Fruit fly (Drosophila melanogaster) whole organism, embryonic: ENCODE data around the gene Antdh.

Experiments
- Ada2b ChIP-seq: fragments of 200-800 bp; sonication (Bioruptor generic); IDR thresholded peaks from 2 replicates; pipeline ENCODE4 v1.3.6; 2022; ENCODE audit warnings: missing biosample characterization, missing genetic modification characterization
- CG11247 ChIP-seq: fragments of 200-800 bp; sonication (Bioruptor generic); IDR thresholded peaks from 2 replicates; pipeline ENCODE4 v1.3.6; 2022; ENCODE audit warnings: missing biosample characterization, missing genetic modification characterization
- CG11504 ChIP-seq: fragments of 200-800 bp; sonication (Bioruptor generic); optimal IDR thresholded peaks from 3 replicates; lab custom pipeline; 2019; ENCODE audit warnings: missing biosample characterization, mild to moderate bottlenecking, missing genetic modification characterization, moderate library complexity
- CG12659 ChIP-seq: fragments of 200-800 bp; sonication (Bioruptor generic); optimal IDR thresholded peaks from 3 replicates; lab custom pipeline; 2017; ENCODE audit warnings: mild to moderate bottlenecking, missing biosample characterization, missing genetic modification reagents, missing genetic modification characterization
- CG13775 ChIP-seq: fragments of 200-800 bp; sonication (Bioruptor generic); optimal IDR thresholded peaks from 3 replicates; lab custom pipeline; 2017; ENCODE audit warnings: missing biosample characterization, mild to moderate bottlenecking, missing genetic modification characterization
- CG15514 ChIP-seq: fragments of 200-800 bp; sonication (Bioruptor generic); optimal IDR thresholded peaks from 3 replicates; lab custom pipeline; 2017; ENCODE audit warnings: missing biosample characterization, missing genetic modification characterization, mild to moderate bottlenecking, moderate library complexity, missing genetic modification reagents
- CG17568 ChIP-seq: fragments of 200-800 bp; sonication (Bioruptor generic); optimal IDR thresholded peaks from 2 replicates; lab custom pipeline; 2018; ENCODE audit warnings: missing biosample characterization, mild to moderate bottlenecking, missing genetic modification characterization, moderate library complexity
- CG17829 ChIP-seq: fragments of 200-800 bp; optimal IDR thresholded peaks from 2 replicates; lab custom pipeline; 2019; ENCODE audit warnings: missing biosample characterization, mild to moderate bottlenecking, missing genetic modification characterization, moderate library complexity
- CG2889 ChIP-seq: fragments of 200-800 bp; sonication (Bioruptor generic); IDR thresholded peaks from 3 replicates; pipeline ENCODE4 v1.3.6; 2022; ENCODE audit warnings: missing biosample characterization, missing genetic modification characterization
- CG34376 ChIP-seq: fragments of 200-800 bp; sonication (Bioruptor generic); optimal IDR thresholded peaks from 2 replicates; lab custom pipeline; 2018; ENCODE audit warnings: missing biosample characterization, mild to moderate bottlenecking, missing genetic modification characterization
- CG43689 ChIP-seq: fragments of 200-800 bp; sonication (Bioruptor generic); IDR thresholded peaks from 2 replicates; pipeline ENCODE4 v1.3.6; 2022; ENCODE audit warnings: missing biosample characterization, missing genetic modification characterization
- CG4617 ChIP-seq: fragments of 200-800 bp; sonication (Bioruptor generic); optimal IDR thresholded peaks from 3 replicates; lab custom pipeline; 2016; ENCODE audit warnings: missing biosample characterization, missing genetic modification characterization, borderline replicate concordance
- CG6175 ChIP-seq: fragments of 200-800 bp; sonication (Bioruptor generic); IDR thresholded peaks from 3 replicates; pipeline ENCODE4 v1.3.6; 2022; ENCODE audit warnings: missing biosample characterization, missing genetic modification characterization
- CG8089 ChIP-seq: fragments of 200-800 bp; sonication (Bioruptor generic); optimal IDR thresholded peaks from 3 replicates; lab custom pipeline; 2016; ENCODE audit warnings: missing biosample characterization, missing genetic modification characterization
- Chrac-16 ChIP-seq: fragments of 200-800 bp; sonication (Bioruptor generic); optimal IDR thresholded peaks from 3 replicates; lab custom pipeline; 2016; ENCODE audit warnings: missing biosample characterization, missing genetic modification characterization
- D19A ChIP-seq: fragments of 200-800 bp; optimal IDR thresholded peaks from 3 replicates; lab custom pipeline; 2019; ENCODE audit warnings: missing biosample characterization, mild to moderate bottlenecking, missing genetic modification characterization, moderate library complexity
- Ets65A ChIP-seq: fragments of 200-800 bp; sonication (Bioruptor generic); peaks from one replicate; lab custom pipeline; 2016; ENCODE audit warnings: missing biosample characterization, missing genetic modification characterization
- Fer3 ChIP-seq: fragments of 200-800 bp; sonication (Bioruptor generic); optimal IDR thresholded peaks from 2 replicates; lab custom pipeline; 2018; ENCODE audit warnings: missing biosample characterization, mild to moderate bottlenecking, missing genetic modification characterization, moderate library complexity
- GATAe ChIP-seq: fragments of 200-800 bp; sonication (Bioruptor generic); conservative IDR thresholded peaks from 2 replicates; pipeline ENCODE4 v1.3.6; 2022; ENCODE audit warnings: missing biosample characterization, missing genetic modification characterization
- HHEX ChIP-seq: fragments of 200-800 bp; sonication (Bioruptor generic); optimal IDR thresholded peaks from 3 replicates; lab custom pipeline; 2017; ENCODE audit warnings: missing biosample characterization, mild to moderate bottlenecking, missing genetic modification characterization, missing genetic modification reagents
- Hmr ChIP-seq: fragments of 200-800 bp; sonication (Bioruptor generic); optimal IDR thresholded peaks from 3 replicates; lab custom pipeline; 2017; ENCODE audit warnings: mild to moderate bottlenecking, missing biosample characterization, missing genetic modification reagents, missing genetic modification characterization
- Hsf ChIP-seq: fragments of 200-800 bp; sonication (Bioruptor generic); optimal IDR thresholded peaks from 3 replicates; lab custom pipeline; 2016; ENCODE audit warnings: missing biosample characterization, missing genetic modification characterization
- Lhr ChIP-seq: fragments of 200-800 bp; sonication (Bioruptor generic); optimal IDR thresholded peaks from 3 replicates; lab custom pipeline; 2017; ENCODE audit warnings: mild to moderate bottlenecking, missing biosample characterization, missing genetic modification reagents, missing genetic modification characterization
- MESR4 ChIP-seq: fragments of 200-800 bp; sonication (Bioruptor generic); optimal IDR thresholded peaks from 2 replicates; lab custom pipeline; 2018; ENCODE audit warnings: missing biosample characterization, mild to moderate bottlenecking, missing genetic modification characterization, moderate library complexity
- Myb ChIP-seq: fragments of 200-800 bp; sonication (Bioruptor generic); optimal IDR thresholded peaks from 2 replicates; lab custom pipeline; 2016; ENCODE audit warnings: missing biosample characterization, missing genetic modification characterization
- NC2β ChIP-seq: fragments of 200-800 bp; sonication (Bioruptor generic); optimal IDR thresholded peaks from 2 replicates; lab custom pipeline; 2016; ENCODE audit warnings: missing biosample characterization, missing genetic modification characterization
- Nf-YB ChIP-seq: fragments of 200-800 bp; sonication (Bioruptor generic); optimal IDR thresholded peaks from 3 replicates; lab custom pipeline; 2019; ENCODE audit warnings: missing biosample characterization, mild to moderate bottlenecking, missing genetic modification characterization, moderate library complexity
- NfI ChIP-seq: fragments of 200-800 bp; sonication (Bioruptor generic); optimal IDR thresholded peaks from 3 replicates; lab custom pipeline; 2018; ENCODE audit warnings: missing biosample characterization, mild to moderate bottlenecking, missing genetic modification characterization, moderate library complexity
- Oli ChIP-seq: fragments of 200-800 bp; sonication (Bioruptor generic); optimal IDR thresholded peaks from 2 replicates; lab custom pipeline; 2018; ENCODE audit warnings: missing biosample characterization, mild to moderate bottlenecking, missing genetic modification characterization, moderate library complexity
- Pdp1 ChIP-seq, 2 experiments: fragments of 200-800 bp; sonication (Bioruptor generic); optimal IDR thresholded peaks; 3 replicates each; lab custom pipeline; 2016; ENCODE audit warnings: missing biosample characterization in 2 of 2, missing genetic modification characterization in 2 of 2, mild to moderate bottlenecking in 1 of 2, moderate library complexity in 1 of 2
- Rfx ChIP-seq: fragments of 200-800 bp; sonication (Bioruptor generic); IDR thresholded peaks from 2 replicates; pipeline ENCODE4 v1.3.6; 2022; ENCODE audit warnings: missing biosample characterization, missing genetic modification characterization
- Sry-δ ChIP-seq: fragments of 200-800 bp; sonication (Bioruptor generic); optimal IDR thresholded peaks from 2 replicates; lab custom pipeline; 2016; ENCODE audit warnings: missing biosample characterization, missing genetic modification characterization
- YL-1 ChIP-seq: fragments of 200-800 bp; sonication (Bioruptor generic); optimal IDR thresholded peaks from 3 replicates; lab custom pipeline; 2017; ENCODE audit warnings: missing biosample characterization, mild to moderate bottlenecking, missing genetic modification characterization
- caup ChIP-seq: fragments of 200-800 bp; sonication (Bioruptor generic); optimal IDR thresholded peaks from 3 replicates; lab custom pipeline; 2017; ENCODE audit warnings: missing biosample characterization, mild to moderate bottlenecking, missing genetic modification characterization, moderate library complexity; ENCODE audit not compliant: severe bottlenecking
- cg ChIP-seq: fragments of 200-800 bp; sonication (Bioruptor generic); optimal IDR thresholded peaks from 3 replicates; lab custom pipeline; 2019; ENCODE audit warnings: missing biosample characterization, mild to moderate bottlenecking, missing genetic modification characterization, moderate library complexity
- ems ChIP-seq: fragments of 200-800 bp; sonication (Bioruptor generic); optimal IDR thresholded peaks from 3 replicates; lab custom pipeline; 2016; ENCODE audit warnings: missing biosample characterization, missing genetic modification characterization
- ewg ChIP-seq: fragments of 200-800 bp; sonication (Bioruptor generic); optimal IDR thresholded peaks from 3 replicates; lab custom pipeline; 2017; ENCODE audit warnings: mild to moderate bottlenecking, missing biosample characterization, missing genetic modification reagents, missing genetic modification characterization
- ftz-f1 ChIP-seq: fragments of 200-800 bp; sonication (Bioruptor generic); optimal IDR thresholded peaks from 2 replicates; lab custom pipeline; 2016; ENCODE audit warnings: missing biosample characterization, missing genetic modification characterization
- gsb-n ChIP-seq: fragments of 200-800 bp; sonication (Bioruptor generic); optimal IDR thresholded peaks from 3 replicates; lab custom pipeline; 2018; ENCODE audit warnings: missing biosample characterization, mild to moderate bottlenecking, missing genetic modification characterization
- hth ChIP-seq: fragments of >200 bp; optimal IDR thresholded peaks from 2 replicates; lab custom pipeline; 2017; ENCODE audit warnings: inconsistent platforms
- kay ChIP-seq: fragments of 200-800 bp; sonication (Bioruptor generic); optimal IDR thresholded peaks from 2 replicates; lab custom pipeline; 2016; ENCODE audit warnings: missing biosample characterization, missing genetic modification characterization
- onecut ChIP-seq: fragments of 200-800 bp; sonication (Bioruptor generic); IDR thresholded peaks from 2 replicates; pipeline ENCODE4 v1.3.6; 2022; ENCODE audit warnings: missing biosample characterization, missing genetic modification characterization
- p53 ChIP-seq: fragments of 200-800 bp; sonication (Bioruptor generic); optimal IDR thresholded peaks from 2 replicates; lab custom pipeline; 2016; ENCODE audit warnings: missing biosample characterization, missing genetic modification characterization
- row ChIP-seq: fragments of 200-800 bp; sonication (Bioruptor generic); IDR thresholded peaks from 3 replicates; pipeline ENCODE4 v1.3.6; 2022; ENCODE audit warnings: missing biosample characterization, missing genetic modification characterization
- schlank ChIP-seq: fragments of 200-800 bp; sonication (Bioruptor generic); optimal IDR thresholded peaks from 2 replicates; lab custom pipeline; 2018; ENCODE audit warnings: missing biosample characterization, mild to moderate bottlenecking, missing genetic modification characterization
- sens ChIP-seq: fragments of 200-800 bp; sonication (Bioruptor generic); peaks from one replicate; lab custom pipeline; 2016; ENCODE audit warnings: missing biosample characterization, missing genetic modification characterization
- seq ChIP-seq: fragments of 200-800 bp; sonication (Bioruptor generic); IDR thresholded peaks from 2 replicates; pipeline ENCODE4 v1.3.6; 2022; ENCODE audit warnings: missing biosample characterization, missing genetic modification characterization
- slou ChIP-seq: fragments of 200-800 bp; sonication (Bioruptor generic); optimal IDR thresholded peaks from 3 replicates; lab custom pipeline; 2016; ENCODE audit warnings: missing biosample characterization, missing genetic modification characterization
- so ChIP-seq: fragments of 200-800 bp; sonication (Bioruptor generic); IDR thresholded peaks from 3 replicates; pipeline ENCODE4 v1.3.6; 2022; ENCODE audit warnings: missing biosample characterization, missing genetic modification characterization
- sqz ChIP-seq: fragments of 200-800 bp; sonication (Bioruptor generic); optimal IDR thresholded peaks from 3 replicates; lab custom pipeline; 2018; ENCODE audit warnings: missing biosample characterization, mild to moderate bottlenecking, missing genetic modification characterization
- tll ChIP-seq, 2 experiments: fragments of 200-800 bp in 1 of 2; fragments of >200 bp in 1 of 2; sonication (Bioruptor generic) in 1 of 2; optimal IDR thresholded peaks; 2 replicates each; lab custom pipeline; 2017 to 2019; ENCODE audit warnings: missing biosample characterization in 2 of 2, missing genetic modification characterization in 2 of 2, mild to moderate bottlenecking in 1 of 2, moderate library complexity in 1 of 2

Gene Antdh

dm6 chrX:11153413-11153812, 15.4 kb downstream of the Antdh start:
- no peak for TF ChIP-seq seq (GFP tag; lab: Robert Waterston, UW)
- no peak for TF ChIP-seq NC2β
- no peak for TF ChIP-seq slou
- TF ChIP-seq Ets65A (GFP tag; lab: Kevin White, UChicago) = no peak
- TF ChIP-seq sens (GFP tag; lab: Kevin White, UChicago) = peak; percentile 15
- TF ChIP-seq CG34376 (GFP tag; lab: Kevin White, UChicago) = no peak
- peak; percentile 22 for TF ChIP-seq MESR4 (GFP tag; lab: Kevin White, UChicago)
- TF ChIP-seq CG12659 (GFP tag; lab: Kevin White, UChicago) = no peak
- no peak for TF ChIP-seq HHEX (GFP tag; lab: Kevin White, UChicago)
- no peak for TF ChIP-seq Lhr (GFP tag; lab: Kevin White, UChicago)
- peak; percentile 94 for TF ChIP-seq CG11247 (GFP tag; lab: Robert Waterston, UW)
- TF ChIP-seq Fer3 = no peak
- peak; percentile 51 for TF ChIP-seq cg (GFP tag; lab: Kevin White, UChicago)
- TF ChIP-seq hth = no peak

dm6 chrX:11149201-11149600, 19.7 kb downstream of the Antdh start, which contains the start of gene Lint-1:
Lint-1 (plus strand) TSS chrX:11149323.
- TF ChIP-seq Hmr = peak; percentile 6
- TF ChIP-seq kay (GFP tag; lab: Kevin White, UChicago) = no peak
- TF ChIP-seq D19A (tag; lab: Kevin White, UChicago) = no peak
- no peak for TF ChIP-seq p53 (GFP tag; lab: Kevin White, UChicago)
- TF ChIP-seq ftz-f1 = no peak
- peak; percentile 20 for TF ChIP-seq CG15514 (GFP tag; lab: Kevin White, UChicago)
- no peak for TF ChIP-seq Oli (tag; lab: Kevin White, UChicago)
- TF ChIP-seq so (GFP tag; lab: Robert Waterston, UW) = no peak
- TF ChIP-seq CG8089 (GFP tag; lab: Kevin White, UChicago) = no peak
- peak; percentile 36 to 89 for TF ChIP-seq Pdp1 (GFP tag; optimal IDR thresholded peaks at IDR 0.05; lab: Kevin White, UChicago)
- no peak for TF ChIP-seq Chrac-16 (GFP tag; lab: Kevin White, UChicago)
- TF ChIP-seq Nf-YB = no peak
- TF ChIP-seq sqz (GFP tag; lab: Kevin White, UChicago) = no peak
- TF ChIP-seq CG43689 (GFP tag; lab: Robert Waterston, UW) = no peak
- no peak for TF ChIP-seq schlank (tag; lab: Kevin White, UChicago)
- no peak for TF ChIP-seq CG2889 (GFP tag; lab: Robert Waterston, UW)
- TF ChIP-seq YL-1 (GFP tag; lab: Kevin White, UChicago) = peak; percentile 33
- TF ChIP-seq GATAe (GFP tag; lab: Robert Waterston, UW) = no peak
- TF ChIP-seq onecut (GFP tag; lab: Robert Waterston, UW) = no peak
- 0 out of 2 replicates have a peak, but pooled peaks have one; percentile 33 for TF ChIP-seq Rfx (GFP tag; lab: Robert Waterston, UW)
- TF ChIP-seq Ada2b (GFP tag; lab: Robert Waterston, UW) = no peak
- no peak for TF ChIP-seq CG13775
- TF ChIP-seq caup (GFP tag; lab: Kevin White, UChicago) = no peak
- no peak for TF ChIP-seq CG6175 (GFP tag; lab: Robert Waterston, UW)
- peak; percentile 33 for TF ChIP-seq Sry-δ (GFP tag; lab: Kevin White, UChicago)
- no peak for TF ChIP-seq CG17829 (tag; lab: Kevin White, UChicago)
- TF ChIP-seq Myb (GFP tag; lab: Kevin White, UChicago) = no peak
- TF ChIP-seq Hsf = peak; percentile 5
- no peak for TF ChIP-seq ems (GFP tag; lab: Kevin White, UChicago)
- TF ChIP-seq row (GFP tag; lab: Robert Waterston, UW) = peak; percentile 56
- TF ChIP-seq gsb-n (tag; lab: Kevin White, UChicago) = peak; percentile 15
- peak; percentile 64 for TF ChIP-seq Ets65A (GFP tag; lab: Kevin White, UChicago)
- TF ChIP-seq tll (GFP tag; optimal IDR thresholded peaks at IDR 0.05; lab: Kevin White, UChicago) = no peak
- TF ChIP-seq NfI (GFP tag; lab: Kevin White, UChicago) = peak; percentile 7
- peak; percentile 65 for TF ChIP-seq CG4617 (GFP tag; lab: Kevin White, UChicago)
- no peak for TF ChIP-seq ewg
- peak; percentile 15 for TF ChIP-seq CG11504 (tag; lab: Kevin White, UChicago)
- TF ChIP-seq CG17568 = no peak
